Worm (Caenorhabditis elegans) whole organism, L4 larva: ENCODE results near the gene ceh-90.
A peak's percentile ranks its signal among the peaks of the same experiment; 100 is the strongest.

Experiments
- F26F4.8 ChIP-seq: fragments of 200-800 bp; sonication (Bioruptor generic); conservative IDR thresholded peaks from 2 replicates; pipeline ENCODE4 v1.3.6; 2022; ENCODE audit warnings: missing genetic modification characterization, missing compliant biosample characterization
- T26A8.4 ChIP-seq: fragments of 200-800 bp; sonication (Bioruptor generic); IDR thresholded peaks from 2 replicates; pipeline ENCODE4 v1.3.6; 2022; ENCODE audit warnings: missing genetic modification characterization, missing compliant biosample characterization
- Y105C5A.15 ChIP-seq: fragments of 200-800 bp; sonication (Bioruptor generic); IDR thresholded peaks from 2 replicates; pipeline ENCODE4 v1.3.6; 2022; ENCODE audit warnings: missing genetic modification characterization, missing compliant biosample characterization
- Y48G9A.11 ChIP-seq: fragments of 200-800 bp; sonication (Bioruptor generic); IDR thresholded peaks from 2 replicates; pipeline ENCODE4 v1.3.6; 2022; ENCODE audit warnings: missing genetic modification reagents, missing genetic modification characterization, missing compliant biosample characterization
- Y5F2A.4 ChIP-seq: fragments of 200-800 bp; sonication (Bioruptor generic); optimal IDR thresholded peaks from 2 replicates; lab custom pipeline; 2018; ENCODE audit warnings: mild to moderate bottlenecking, missing genetic modification characterization, missing compliant biosample characterization
- ZK546.5 ChIP-seq, 2 experiments: sonication (generic microtip); optimal IDR thresholded peaks; 2 replicates each; lab custom pipeline; 2017; ENCODE audit warnings: missing biosample characterization in 2 of 2, missing genetic modification characterization in 2 of 2
- aha-1 ChIP-seq: fragments of 150-350 bp; peaks from one replicate; lab custom pipeline; 2014; ENCODE audit warnings: missing biosample characterization, missing genetic modification characterization
- attf-4 ChIP-seq: sonication (generic microtip); optimal IDR thresholded peaks from 3 replicates; lab custom pipeline; 2017; ENCODE audit warnings: missing biosample characterization, missing genetic modification characterization
- ceh-28 ChIP-seq: fragments of 150-350 bp; optimal IDR thresholded peaks from 2 replicates; lab custom pipeline; 2014; ENCODE audit warnings: missing biosample characterization, missing genetic modification reagents, missing genetic modification characterization
- ceh-82 ChIP-seq: sonication (generic microtip); optimal IDR thresholded peaks from 2 replicates; lab custom pipeline; 2017; ENCODE audit warnings: missing biosample characterization, missing genetic modification characterization
- ces-1 ChIP-seq: fragments of 150-350 bp; sonication (generic microtip); optimal IDR thresholded peaks from 4 replicates; lab custom pipeline; 2014; ENCODE audit warnings: missing biosample characterization, missing genetic modification reagents, missing genetic modification characterization
- daf-12 ChIP-seq: fragments of 150-350 bp; optimal IDR thresholded peaks from 2 replicates; lab custom pipeline; 2014; ENCODE audit warnings: missing biosample characterization, missing genetic modification reagents, missing genetic modification characterization
- daf-16 ChIP-seq, 3 experiments: sonication (generic microtip); optimal IDR thresholded peaks; 2 replicates each; lab custom pipeline; 2016 to 2017; ENCODE audit warnings: missing genetic modification characterization in 3 of 3, missing genetic modification reagents in 3 of 3, mild to moderate bottlenecking in 2 of 3, missing compliant biosample characterization in 2 of 3, missing biosample characterization in 1 of 3, moderate library complexity in 1 of 3
- daf-19 ChIP-seq: fragments of 200-800 bp; sonication (Bioruptor generic); conservative IDR thresholded peaks from 2 replicates; pipeline ENCODE4 v1.3.6; 2022; ENCODE audit warnings: missing genetic modification characterization, missing compliant biosample characterization
- daf-8 ChIP-seq: fragments of 200-800 bp; sonication (Bioruptor generic); IDR thresholded peaks from 2 replicates; pipeline ENCODE4 v1.3.6; 2022; ENCODE audit warnings: missing genetic modification characterization, missing compliant biosample characterization
- dmd-8 ChIP-seq: fragments of 200-800 bp; sonication (Bioruptor generic); IDR thresholded peaks from 2 replicates; pipeline ENCODE4 v1.3.6; 2022; ENCODE audit warnings: missing genetic modification characterization, missing compliant biosample characterization
- dmd-9 ChIP-seq: fragments of 200-800 bp; sonication (Bioruptor generic); IDR thresholded peaks from 2 replicates; pipeline ENCODE4 v1.3.6; 2022; ENCODE audit warnings: missing genetic modification reagents, missing genetic modification characterization, missing compliant biosample characterization
- egl-27 ChIP-seq: sonication (generic microtip); optimal IDR thresholded peaks from 3 replicates; lab custom pipeline; 2017; ENCODE audit warnings: missing biosample characterization, missing genetic modification reagents, missing genetic modification characterization
- fos-1 ChIP-seq: fragments of 150-350 bp; optimal IDR thresholded peaks from 2 replicates; lab custom pipeline; 2014; ENCODE audit warnings: missing biosample characterization, missing genetic modification characterization
- gei-8 ChIP-seq: fragments of 200-800 bp; sonication (Bioruptor generic); optimal IDR thresholded peaks from 2 replicates; lab custom pipeline; 2018; ENCODE audit warnings: mild to moderate bottlenecking, missing genetic modification characterization, missing compliant biosample characterization
- lir-3 ChIP-seq: sonication (generic microtip); optimal IDR thresholded peaks from 2 replicates; lab custom pipeline; 2016; ENCODE audit warnings: mild to moderate bottlenecking, missing genetic modification characterization, missing compliant biosample characterization
- madf-5 ChIP-seq, 2 experiments: fragments of 200-800 bp; sonication (Bioruptor generic); IDR thresholded peaks; 2 replicates each; pipeline ENCODE4 v1.3.6; 2022; ENCODE audit warnings: missing compliant biosample characterization in 2 of 2, missing genetic modification characterization in 2 of 2
- mdl-1 ChIP-seq, 2 experiments: fragments of 150-350 bp in 1 of 2; sonication (generic microtip) in 1 of 2; optimal IDR thresholded peaks; 2 replicates each; lab custom pipeline; 2014 to 2017; ENCODE audit warnings: missing biosample characterization in 2 of 2, missing genetic modification characterization in 2 of 2
- mdt-29 ChIP-seq: fragments of 200-800 bp; sonication (Bioruptor generic); IDR thresholded peaks from 2 replicates; pipeline ENCODE4 v1.3.6; 2022; ENCODE audit warnings: missing genetic modification reagents, missing genetic modification characterization, missing compliant biosample characterization
- mxl-2 ChIP-seq: fragments of 200-800 bp; sonication (Bioruptor generic); conservative IDR thresholded peaks from 2 replicates; pipeline ENCODE4 v1.3.6; 2022; ENCODE audit warnings: missing genetic modification reagents, missing genetic modification characterization, missing compliant biosample characterization
- mxl-3 ChIP-seq: fragments of 200-800 bp; sonication (Bioruptor generic); optimal IDR thresholded peaks from 2 replicates; lab custom pipeline; 2018; ENCODE audit warnings: mild to moderate bottlenecking, missing genetic modification characterization, missing compliant biosample characterization
- nhr-10 ChIP-seq: fragments of 150-350 bp; optimal IDR thresholded peaks from 2 replicates; lab custom pipeline; 2014; ENCODE audit warnings: missing biosample characterization, missing genetic modification characterization
- nhr-102 ChIP-seq: sonication (generic microtip); optimal IDR thresholded peaks from 2 replicates; lab custom pipeline; 2016; ENCODE audit warnings: mild to moderate bottlenecking, missing genetic modification characterization, moderate library complexity, missing compliant biosample characterization
- nhr-11 ChIP-seq: fragments of 150-350 bp; optimal IDR thresholded peaks from 2 replicates; lab custom pipeline; 2014; ENCODE audit warnings: missing biosample characterization, missing genetic modification characterization
- nhr-111 ChIP-seq: fragments of 200-800 bp; sonication (Bioruptor generic); optimal IDR thresholded peaks from 2 replicates; lab custom pipeline; 2018; ENCODE audit warnings: mild to moderate bottlenecking, missing genetic modification characterization, missing compliant biosample characterization
- nhr-25 ChIP-seq: sonication (generic microtip); optimal IDR thresholded peaks from 2 replicates; lab custom pipeline; 2017; ENCODE audit warnings: missing genetic modification characterization, mild to moderate bottlenecking, missing compliant biosample characterization, antibody characterized with exemption, moderate library complexity, borderline replicate concordance; ENCODE audit not compliant: insufficient read depth
- nhr-28 ChIP-seq: fragments of 150-350 bp; optimal IDR thresholded peaks from 2 replicates; lab custom pipeline; 2014; ENCODE audit warnings: missing biosample characterization, missing genetic modification characterization
- nhr-41 ChIP-seq: fragments of 200-800 bp; sonication (Bioruptor generic); IDR thresholded peaks from 2 replicates; pipeline ENCODE4 v1.3.6; 2022; ENCODE audit warnings: missing genetic modification reagents, missing genetic modification characterization, missing compliant biosample characterization
- nhr-42 ChIP-seq: fragments of 200-800 bp; sonication (Bioruptor generic); IDR thresholded peaks from 2 replicates; pipeline ENCODE4 v1.3.6; 2022; ENCODE audit warnings: missing genetic modification characterization, missing compliant biosample characterization
- nhr-48 ChIP-seq: sonication (generic microtip); optimal IDR thresholded peaks from 2 replicates; lab custom pipeline; 2016; ENCODE audit warnings: mild to moderate bottlenecking, missing genetic modification characterization, missing compliant biosample characterization
- nhr-6 ChIP-seq: fragments of 150-350 bp; optimal IDR thresholded peaks from 2 replicates; lab custom pipeline; 2014; ENCODE audit warnings: missing biosample characterization, missing genetic modification characterization
- nhr-76 ChIP-seq: fragments of 150-350 bp; optimal IDR thresholded peaks from 2 replicates; lab custom pipeline; 2014; ENCODE audit warnings: missing biosample characterization, missing genetic modification characterization
- rbr-2 ChIP-seq: sonication (generic microtip); optimal IDR thresholded peaks from 2 replicates; lab custom pipeline; 2016; ENCODE audit warnings: missing genotype, missing genetic modification characterization, missing compliant biosample characterization
- sdz-12 ChIP-seq: fragments of 200-800 bp; sonication (Bioruptor generic); optimal IDR thresholded peaks from 2 replicates; lab custom pipeline; 2018; ENCODE audit warnings: mild to moderate bottlenecking, missing genetic modification characterization, missing compliant biosample characterization
- set-16 ChIP-seq: fragments of 200-800 bp; sonication (Bioruptor generic); IDR thresholded peaks from 2 replicates; pipeline ENCODE4 v1.3.6; 2022; ENCODE audit warnings: missing genetic modification reagents, missing genetic modification characterization, missing compliant biosample characterization
- skn-1 ChIP-seq: fragments of 150-350 bp; optimal IDR thresholded peaks from 2 replicates; lab custom pipeline; 2014; ENCODE audit warnings: missing biosample characterization, missing genetic modification characterization
- snpc-1.2 ChIP-seq: fragments of 200-800 bp; sonication (Bioruptor generic); IDR thresholded peaks from 2 replicates; pipeline ENCODE4 v1.3.6; 2022; ENCODE audit warnings: missing genetic modification reagents, missing genetic modification characterization, missing compliant biosample characterization
- snpc-4 ChIP-seq: fragments of 150-350 bp; optimal IDR thresholded peaks from 2 replicates; lab custom pipeline; 2014; ENCODE audit warnings: missing biosample characterization, missing genetic modification characterization
- spr-3 ChIP-seq: fragments of 200-800 bp; sonication (Bioruptor generic); optimal IDR thresholded peaks from 2 replicates; lab custom pipeline; 2018; ENCODE audit warnings: mild to moderate bottlenecking, missing genetic modification characterization, missing compliant biosample characterization
- tag-97 ChIP-seq: fragments of 200-800 bp; sonication (Bioruptor generic); IDR thresholded peaks from 2 replicates; pipeline ENCODE4 v1.3.6; 2022; ENCODE audit warnings: missing genetic modification characterization, missing compliant biosample characterization
- unc-130 ChIP-seq: sonication (generic microtip); optimal IDR thresholded peaks from 2 replicates; lab custom pipeline; 2016; ENCODE audit warnings: missing genetic modification reagents, missing genetic modification characterization, missing compliant biosample characterization
- unc-39 ChIP-seq: sonication (generic microtip); optimal IDR thresholded peaks from 2 replicates; lab custom pipeline; 2017; ENCODE audit warnings: missing biosample characterization, missing genetic modification characterization
- zag-1 ChIP-seq: fragments of 150-350 bp; optimal IDR thresholded peaks from 2 replicates; lab custom pipeline; 2014; ENCODE audit warnings: missing biosample characterization, missing genetic modification characterization
- zfp-3 ChIP-seq: fragments of 200-800 bp; sonication (Bioruptor generic); conservative IDR thresholded peaks from 2 replicates; pipeline ENCODE4 v1.3.6; 2022; ENCODE audit warnings: missing genetic modification reagents, missing genetic modification characterization, missing compliant biosample characterization
- zip-11 ChIP-seq: fragments of 200-800 bp; sonication (Bioruptor generic); IDR thresholded peaks from 2 replicates; pipeline ENCODE4 v1.3.6; 2022; ENCODE audit warnings: missing genetic modification characterization, missing compliant biosample characterization
- ztf-11 ChIP-seq: fragments of 150-350 bp; optimal IDR thresholded peaks from 2 replicates; lab custom pipeline; 2014; ENCODE audit warnings: missing biosample characterization, missing genetic modification characterization
- ztf-7 ChIP-seq: fragments of 150-350 bp; optimal IDR thresholded peaks from 2 replicates; lab custom pipeline; 2014; ENCODE audit warnings: missing biosample characterization, missing genetic modification characterization

ceh-90 gene

DNA sequence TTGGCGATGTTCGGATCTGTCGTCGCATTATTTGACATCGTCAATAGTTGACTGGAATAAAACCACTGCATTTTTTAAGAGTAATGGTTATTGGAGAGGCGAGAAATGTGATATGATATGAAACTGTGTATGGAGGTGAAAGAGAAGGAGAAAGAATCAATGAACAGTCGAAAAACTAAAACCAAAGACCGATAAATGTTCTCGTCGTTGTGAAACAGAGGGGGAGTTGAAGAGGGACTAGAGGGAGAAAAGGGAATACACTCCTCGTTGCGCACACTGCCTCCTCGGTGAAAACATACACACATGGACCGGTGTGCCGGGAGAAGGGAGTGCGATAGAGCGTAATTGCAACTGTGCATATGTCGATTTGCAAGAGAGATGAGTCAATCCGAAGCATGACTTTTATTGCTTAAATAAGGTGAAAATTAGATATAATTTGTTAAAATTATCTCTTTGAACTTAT lies 12.8 kb upstream of the ceh-90 start, which contains the start of gene sym-4:
Gene sym-4, minus strand, starts transcription at position 51 of the 463 bp plus-strand sequence.
- TF ChIP-seq mdt-29 (peak; percentile 78), gei-8 (GFP tag; lab: Kevin White, UChicago) (no peak), mxl-2 (GFP tag; lab: Robert Waterston, UW) (no peak), set-16 (GFP tag; lab: Robert Waterston, UW) (peak; percentile 41; the same call in 1 of the 2 replicates), mdl-1 (tag; optimal IDR thresholded peaks at IDR 0.05; lab: Kevin White, UChicago) (peak; percentile 81 to 98), zag-1 (tag; lab: Kevin White, UChicago) (no peak), nhr-111 (no peak), ztf-11 (tag; lab: Kevin White, UChicago) (no peak), Y48G9A.11 (no peak), tag-97 (no peak), ZK546.5 (tag; optimal IDR thresholded peaks at IDR 0.05; lab: Kevin White, UChicago) (peak in 1 of 2 experiments; percentile 27), egl-27 (no peak), dmd-8 (GFP tag; lab: Robert Waterston, UW) (no peak), nhr-28 (tag; lab: Kevin White, UChicago) (peak; percentile 98), T26A8.4 (GFP tag; lab: Robert Waterston, UW) (peak; percentile 88), nhr-102 (tag; lab: Kevin White, UChicago) (peak; percentile 88), nhr-25 (tag; lab: Kevin White, UChicago) (peak; percentile 90), nhr-42 (peak; percentile 82; the same call in 1 of the 2 replicates), mxl-3 (GFP tag; lab: Kevin White, UChicago) (peak; percentile 100), ceh-28 (tag; lab: Kevin White, UChicago) (peak; percentile 65), daf-19 (GFP tag; lab: Robert Waterston, UW) (0 out of 2 replicates have a peak, but pooled peaks have one; percentile 47), Y105C5A.15 (GFP tag; lab: Robert Waterston, UW) (no peak), F26F4.8 (GFP tag; lab: Robert Waterston, UW) (no peak), snpc-1.2 (GFP tag; lab: Robert Waterston, UW) (no peak), nhr-41 (GFP tag; lab: Robert Waterston, UW) (peak; percentile 46; the same call in 1 of the 2 replicates), dmd-9 (no peak), spr-3 (GFP tag; lab: Kevin White, UChicago) (peak; percentile 33), nhr-48 (tag; lab: Kevin White, UChicago) (peak; percentile 85), madf-5 (GFP tag; IDR thresholded peaks at IDR 0.05; lab: Robert Waterston, UW) (no peak), attf-4 (tag; lab: Kevin White, UChicago) (peak; percentile 50), daf-12 (tag; lab: Kevin White, UChicago) (no peak), nhr-11 (peak; percentile 96), ztf-7 (tag; lab: Kevin White, UChicago) (peak; percentile 27), rbr-2 (tag; lab: Kevin White, UChicago) (peak; percentile 89), skn-1 (tag; lab: Kevin White, UChicago) (no peak), lir-3 (tag; lab: Kevin White, UChicago) (no peak), Y5F2A.4 (no peak), aha-1 (tag; lab: Kevin White, UChicago) (peak; percentile 93), nhr-6 (peak; percentile 91), sdz-12 (GFP tag; lab: Kevin White, UChicago) (no peak), daf-16 (GFP tag; optimal IDR thresholded peaks at IDR 0.05; lab: Kevin White, UChicago) (peak in 1 of 2 experiments; percentile 32), daf-16 (tag; optimal IDR thresholded peaks at IDR 0.05; lab: Kevin White, UChicago) (peak; percentile 89), zip-11 (GFP tag; lab: Robert Waterston, UW) (no peak), nhr-76 (tag; lab: Kevin White, UChicago) (peak; percentile 72), zfp-3 (GFP tag; lab: Robert Waterston, UW) (peak; percentile 82), unc-39 (tag; lab: Kevin White, UChicago) (no peak), ces-1 (no peak), nhr-10 (tag; lab: Kevin White, UChicago) (peak; percentile 89), snpc-4 (tag; lab: Kevin White, UChicago) (no peak), fos-1 (tag; lab: Kevin White, UChicago) (no peak), daf-8 (no peak), unc-130 (GFP tag; lab: Kevin White, UChicago) (no peak), ceh-82 (tag; lab: Kevin White, UChicago) (no peak)
